Worm (Caenorhabditis elegans) whole organism, L4 larva: ENCODE measurements around the gene clec-165.

ENCODE experiments used
- ama-1 ChIP-seq: fragments of 150-350 bp; optimal IDR thresholded peaks from 2 replicates; lab custom pipeline; 2014; ENCODE audit warnings: inconsistent platforms, mixed read lengths
- pha-4 ChIP-seq, 2 experiments: fragments of 150-350 bp in 1 of 2; fragments of 200-800 bp in 1 of 2; sonication (Bioruptor generic) in 1 of 2; IDR thresholded peaks in 1 of 2; optimal IDR thresholded peaks in 1 of 2; 2 replicates each; pipeline versions ENCODE4 v1.3.6 to Lab custom; 2014 to 2022; ENCODE audit warnings: missing genetic modification characterization in 2 of 2, missing genetic modification reagents in 2 of 2, missing biosample characterization in 1 of 2, missing compliant biosample characterization in 1 of 2
- zag-1 ChIP-seq: fragments of 150-350 bp; optimal IDR thresholded peaks from 2 replicates; lab custom pipeline; 2014; ENCODE audit warnings: missing biosample characterization, missing genetic modification characterization

ce11 chrIV:1235785-1236184 is 10.9 kb downstream of the clec-165 start:
- TF ChIP-seq pha-4 (GFP tag; IDR thresholded peaks at IDR 0.05; lab: Robert Waterston, UW) (no peak), pha-4 (tag; optimal IDR thresholded peaks at IDR 0.05; lab: Kevin White, UChicago) (no peak), zag-1 (no peak), ama-1 (no peak)
